Comparison of ENCODE assay signal across 3 fruit fly cellular contexts in genomic region chr2L:6324386-6324744, dm6.
TF ChIP-seq lines count a peak whose summit lies in the region.

No protein-coding gene starts in this region.

TF ChIP-seq in whole organism, adult, 20 proteins besides CTCF, POLR2A, EP300 and RAD21 (continued from another document):
- TF ChIP-seq pad (GFP tag; optimal IDR thresholded peaks at IDR 0.05; lab: Kevin White, UChicago) (peak; percentile 63), CG14711 (tag; optimal IDR thresholded peaks at IDR 0.05; lab: Kevin White, UChicago) (no peak), ovo (GFP tag; optimal IDR thresholded peaks at IDR 0.05; lab: Kevin White, UChicago) (no peak)

TF ChIP-seq in whole organism, embryonic, 481 proteins besides CTCF, POLR2A, EP300 and RAD21 (continued from another document):
- TF ChIP-seq Hand (GFP tag; optimal IDR thresholded peaks at IDR 0.05; lab: Kevin White, UChicago) (no peak), pho (GFP tag; optimal IDR thresholded peaks at IDR 0.05; lab: Kevin White, UChicago) (no peak), CG13287 (GFP tag; IDR thresholded peaks at IDR 0.05; lab: Robert Waterston, UW; ENCODE audit: partially characterized antibody) (peak; percentile 34; the same call in 1 of the 2 replicates), chinmo (GFP tag; IDR thresholded peaks at IDR 0.05; lab: Robert Waterston, UW; ENCODE audit: partially characterized antibody) (peak; percentile 94), CHES-1-like (GFP tag; optimal IDR thresholded peaks at IDR 0.05; lab: Kevin White, UChicago) (peak; percentile 8), Adf1 (GFP tag; IDR thresholded peaks at IDR 0.05; lab: Robert Waterston, UW) (peak; percentile 71; the same call in 1 of the 2 replicates), seq (GFP tag; IDR thresholded peaks at IDR 0.05; lab: Robert Waterston, UW) (no peak), HmgZ (tag; optimal IDR thresholded peaks at IDR 0.05; lab: Kevin White, UChicago) (peak; percentile 0), CG8478 (optimal IDR thresholded peaks at IDR 0.05; lab: Kevin White, UChicago) (peak; percentile 60), CG34376 (GFP tag; optimal IDR thresholded peaks at IDR 0.05; lab: Kevin White, UChicago) (peak; percentile 18), CG4360 (GFP tag; IDR thresholded peaks at IDR 0.05; lab: Robert Waterston, UW) (peak; percentile 60; the same call in 1 of the 2 replicates)

TF ChIP-seq in whole organism, prepupa, 60 proteins besides CTCF, POLR2A, EP300 and RAD21 (continued from another document):
- TF ChIP-seq Sox15 (GFP tag; optimal IDR thresholded peaks at IDR 0.05; lab: Kevin White, UChicago) (no peak), salr (GFP tag; optimal IDR thresholded peaks at IDR 0.05; lab: Kevin White, UChicago) (peak in 1 of 2 experiments; percentile 43), fd85E (GFP tag; optimal IDR thresholded peaks at IDR 0.05; lab: Kevin White, UChicago) (no peak), dac (GFP tag; optimal IDR thresholded peaks at IDR 0.05; lab: Kevin White, UChicago) (peak; percentile 42), OdsH (GFP tag; optimal IDR thresholded peaks at IDR 0.05; lab: Kevin White, UChicago) (no peak), CG31627 (GFP tag; optimal IDR thresholded peaks at IDR 0.05; lab: Kevin White, UChicago) (no peak), Ets21C (GFP tag; optimal IDR thresholded peaks at IDR 0.05; lab: Kevin White, UChicago) (no peak), CG16779 (tag; optimal IDR thresholded peaks at IDR 0.05; lab: Kevin White, UChicago) (peak; percentile 90), CG34406 (GFP tag; optimal IDR thresholded peaks at IDR 0.05; lab: Kevin White, UChicago) (no peak), Sox14 (GFP tag; optimal IDR thresholded peaks at IDR 0.05; lab: Kevin White, UChicago) (peak; percentile 30), pdm3 (GFP tag; optimal IDR thresholded peaks at IDR 0.05; lab: Kevin White, UChicago) (no peak), Eip93F (GFP tag; optimal IDR thresholded peaks at IDR 0.05; lab: Kevin White, UChicago) (peak; percentile 15), CG10669 (GFP tag; optimal IDR thresholded peaks at IDR 0.05; lab: Kevin White, UChicago) (peak; percentile 57), CG9139 (GFP tag; optimal IDR thresholded peaks at IDR 0.05; lab: Kevin White, UChicago) (no peak), CG3919 (GFP tag; optimal IDR thresholded peaks at IDR 0.05; lab: Kevin White, UChicago) (no peak), Smox (GFP tag; optimal IDR thresholded peaks at IDR 0.05; lab: Kevin White, UChicago) (no peak), CG3032 (tag; optimal IDR thresholded peaks at IDR 0.05; lab: Kevin White, UChicago) (peak; percentile 72), fkh (GFP tag; optimal IDR thresholded peaks at IDR 0.05; lab: Kevin White, UChicago) (no peak), acj6 (GFP tag; optimal IDR thresholded peaks at IDR 0.05; lab: Kevin White, UChicago) (no peak), CG15336 (GFP tag; IDR thresholded peaks at IDR 0.05; lab: Robert Waterston, UW) (peak; percentile 85), spab (GFP tag; optimal IDR thresholded peaks at IDR 0.05; lab: Kevin White, UChicago) (no peak), CG8119 (GFP tag; IDR thresholded peaks at IDR 0.05; lab: Robert Waterston, UW) (peak; percentile 85), svp (GFP tag; lab: Kevin White, UChicago) (no peak), CG6276 (GFP tag; optimal IDR thresholded peaks at IDR 0.05; lab: Kevin White, UChicago) (peak; percentile 96), CG1621 (tag; optimal IDR thresholded peaks at IDR 0.05; lab: Kevin White, UChicago) (no peak), Hr38 (GFP tag; optimal IDR thresholded peaks at IDR 0.05; lab: Kevin White, UChicago) (no peak), Lpt (GFP tag; optimal IDR thresholded peaks at IDR 0.05; lab: Kevin White, UChicago) (peak; percentile 72), CG10631 (GFP tag; optimal IDR thresholded peaks at IDR 0.05; lab: Kevin White, UChicago) (no peak), Blimp-1 (GFP tag; optimal IDR thresholded peaks at IDR 0.05; lab: Kevin White, UChicago) (peak; percentile 71), Gug (GFP tag; IDR thresholded peaks at IDR 0.05; lab: Robert Waterston, UW) (peak; percentile 79), eg (GFP tag; IDR thresholded peaks at IDR 0.05; lab: Robert Waterston, UW) (peak; percentile 98), CG4318 (GFP tag; optimal IDR thresholded peaks at IDR 0.05; lab: Kevin White, UChicago) (no peak), CG6808 (GFP tag; optimal IDR thresholded peaks at IDR 0.05; lab: Kevin White, UChicago) (peak; percentile 87), CG6163 (GFP tag; IDR thresholded peaks at IDR 0.05; lab: Robert Waterston, UW) (peak; percentile 97), Eip75B (GFP tag; optimal IDR thresholded peaks at IDR 0.05; lab: Kevin White, UChicago) (no peak), CG11902 (GFP tag; optimal IDR thresholded peaks at IDR 0.05; lab: Kevin White, UChicago) (no peak), dsx (GFP tag; optimal IDR thresholded peaks at IDR 0.05; lab: Kevin White, UChicago; ENCODE audit: poor library complexity, severe bottlenecking) (no peak), CG8319 (GFP tag; optimal IDR thresholded peaks at IDR 0.05; lab: Kevin White, UChicago) (no peak), CG11294 (GFP tag; IDR thresholded peaks at IDR 0.05; lab: Robert Waterston, UW) (peak; percentile 65; the same call in 1 of the 2 replicates), achi (GFP tag; optimal IDR thresholded peaks at IDR 0.05; lab: Kevin White, UChicago) (no peak), Eip78C (GFP tag; lab: Kevin White, UChicago) (no peak)
